Fruit fly (Drosophila melanogaster): Measurements from ENCODE around the gene CG32333.

Gene CG32333

dm6 chr3L:1275767-1276166 lies at the start of gene CG32333:
Gene CG32333, plus strand, starts transcription at chr3L:1275956.
- no peak for TF ChIP-seq Sox14 (GFP tag; optimal IDR thresholded peaks at IDR 0.05)
- TF ChIP-seq CG3032 (tag; optimal IDR thresholded peaks at IDR 0.05), result no peak
- TF ChIP-seq CG8319 (GFP tag; optimal IDR thresholded peaks at IDR 0.05), result no peak
- TF ChIP-seq CG32006 (GFP tag; optimal IDR thresholded peaks at IDR 0.05), result no peak
- no peak for TF ChIP-seq Hr4 (GFP tag; optimal IDR thresholded peaks at IDR 0.05)
- no peak for TF ChIP-seq CG10631 (GFP tag; optimal IDR thresholded peaks at IDR 0.05)
- TF ChIP-seq fd85E (GFP tag; optimal IDR thresholded peaks at IDR 0.05), result no peak
- TF ChIP-seq pdm3 (GFP tag; optimal IDR thresholded peaks at IDR 0.05), result no peak
- no peak for TF ChIP-seq net (GFP tag; optimal IDR thresholded peaks at IDR 0.05)
- TF ChIP-seq CG4318 (GFP tag; optimal IDR thresholded peaks at IDR 0.05), result no peak
- TF ChIP-seq fd59A (GFP tag; optimal IDR thresholded peaks at IDR 0.05), result no peak
- no peak for TF ChIP-seq Eip75B (GFP tag; optimal IDR thresholded peaks at IDR 0.05)
- TF ChIP-seq vri (GFP tag; optimal IDR thresholded peaks at IDR 0.05), result no peak
- TF ChIP-seq CG11902 (GFP tag; optimal IDR thresholded peaks at IDR 0.05), result no peak

dm6 chr3L:1227303-1227797 lies 48.4 kb upstream of the CG32333 start, which contains the start of gene LysS:
Gene LysS, plus strand, starts transcription at chr3L:1227747.
- TF ChIP-seq CG3032 (tag; optimal IDR thresholded peaks at IDR 0.05) (no peak), ss (GFP tag; optimal IDR thresholded peaks at IDR 0.05) (no peak), Hr39 (GFP tag; optimal IDR thresholded peaks at IDR 0.05) (no peak), CG11294 (GFP tag; IDR thresholded peaks at IDR 0.05) (no peak)

- TF ChIP-seq CG1621 (tag; optimal IDR thresholded peaks at IDR 0.05) (no peak), CG7368 (GFP tag; optimal IDR thresholded peaks at IDR 0.05) (no peak), CG15336 (GFP tag; IDR thresholded peaks at IDR 0.05) (no peak), CG10669 (GFP tag; optimal IDR thresholded peaks at IDR 0.05) (no peak), CG3919 (GFP tag; optimal IDR thresholded peaks at IDR 0.05) (no peak), cyc (GFP tag; optimal IDR thresholded peaks at IDR 0.05) (no peak), Ets96B (tag; optimal IDR thresholded peaks at IDR 0.05) (no peak), vri (GFP tag; optimal IDR thresholded peaks at IDR 0.05) (no peak), CG6163 (GFP tag; IDR thresholded peaks at IDR 0.05) (no peak), CG6276 (GFP tag; optimal IDR thresholded peaks at IDR 0.05) (no peak), CG34406 (GFP tag; optimal IDR thresholded peaks at IDR 0.05) (no peak), ss (GFP tag; optimal IDR thresholded peaks at IDR 0.05) (no peak), CG6854 (GFP tag; optimal IDR thresholded peaks at IDR 0.05) (no peak), CG11294 (GFP tag; IDR thresholded peaks at IDR 0.05) (no peak), CG11762 (GFP tag; optimal IDR thresholded peaks at IDR 0.05; ENCODE audit: insufficient read depth) (no peak), Sox14 (GFP tag; optimal IDR thresholded peaks at IDR 0.05) (no peak), Eip75B (GFP tag; optimal IDR thresholded peaks at IDR 0.05) (no peak), Hr4 (GFP tag; optimal IDR thresholded peaks at IDR 0.05) (no peak)
These were observed 43.2 kb upstream of the CG32333 start, which contains the start of gene CG33965 for dm6 chr3L:1232582-1232981. Gene CG33965, plus strand, starts transcription at chr3L:1232882.

dm6 chr3L:1233830-1234229 lies 41.9 kb upstream of the CG32333 start, which contains the start of gene CG33966:
Gene CG33966, plus strand, starts transcription at chr3L:1234130.
- TF ChIP-seq CG34406 (GFP tag; optimal IDR thresholded peaks at IDR 0.05), result no peak

- TF ChIP-seq Met (GFP tag; optimal IDR thresholded peaks at IDR 0.05) (no peak), salr (GFP tag; optimal IDR thresholded peaks at IDR 0.05) (no peak), CG8632 (GFP tag; optimal IDR thresholded peaks at IDR 0.05) (no peak), CG8319 (GFP tag; optimal IDR thresholded peaks at IDR 0.05) (no peak), lz (GFP tag; optimal IDR thresholded peaks at IDR 0.05) (no peak), dsx (GFP tag; optimal IDR thresholded peaks at IDR 0.05; ENCODE audit: poor library complexity, severe bottlenecking) (no peak), CG6163 (GFP tag; IDR thresholded peaks at IDR 0.05) (no peak), Lpt (GFP tag; optimal IDR thresholded peaks at IDR 0.05) (no peak), CG6808 (GFP tag; optimal IDR thresholded peaks at IDR 0.05) (no peak)
These were observed 40.3 kb upstream of the CG32333 start, which contains the start of gene galene for dm6 chr3L:1235426-1235825. Gene galene, plus strand, starts transcription at chr3L:1235726.
